Fruit fly (Drosophila melanogaster): Measurements from ENCODE around the gene Psf1.

The Psf1 gene

DNA sequence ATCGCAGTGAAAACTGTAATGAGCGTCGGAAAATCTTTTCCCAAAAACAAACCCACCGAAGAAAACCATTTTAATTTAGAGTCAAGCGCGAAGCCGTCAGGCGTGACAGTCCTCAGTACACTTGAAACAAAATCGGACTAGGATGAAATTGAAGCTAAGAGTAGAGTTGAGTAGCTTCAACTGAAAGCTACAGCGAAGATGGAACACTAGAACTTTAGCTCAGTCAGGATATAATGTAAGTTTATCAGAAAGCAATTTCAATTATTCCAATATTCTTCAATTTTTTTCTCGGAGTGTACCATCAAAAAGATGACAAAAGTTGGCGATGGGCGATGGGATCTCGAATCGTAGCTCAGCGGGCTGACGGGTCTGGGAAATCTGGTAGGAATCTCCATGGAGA, 31.0 kb downstream of the Psf1 start (continued):
- TF ChIP-seq ERR (GFP tag; optimal IDR thresholded peaks at IDR 0.05) (no peak), HLH3B (GFP tag; IDR thresholded peaks at IDR 0.05) (peak; percentile 64; the same call in 1 of the 2 replicates), phol (tag; optimal IDR thresholded peaks at IDR 0.05) (peak; percentile 66), CG7839 (tag; optimal IDR thresholded peaks at IDR 0.05) (peak; percentile 54), Oli (tag; optimal IDR thresholded peaks at IDR 0.05) (peak; percentile 49), psq (GFP tag; optimal IDR thresholded peaks at IDR 0.05) (no peak), CG14441 (GFP tag; IDR thresholded peaks at IDR 0.05) (0 out of 2 replicates have a peak, but pooled peaks have one; percentile 18), Asciz (GFP tag; optimal IDR thresholded peaks at IDR 0.05) (peak; percentile 53), al (GFP tag; IDR thresholded peaks at IDR 0.05) (no peak), CG6689 (GFP tag; IDR thresholded peaks at IDR 0.05) (peak; percentile 59; the same call in 1 of the 2 replicates), Rfx (GFP tag; IDR thresholded peaks at IDR 0.05) (0 out of 2 replicates have a peak, but pooled peaks have one; percentile 12), Abd-B (GFP tag; optimal IDR thresholded peaks at IDR 0.05) (peak; percentile 14), Ets65A (GFP tag) (peak; percentile 75), da (GFP tag; optimal IDR thresholded peaks at IDR 0.05) (no peak), CG6813 (GFP tag; optimal IDR thresholded peaks at IDR 0.05) (peak; percentile 38), stc (GFP tag; IDR thresholded peaks at IDR 0.05) (0 out of 2 replicates have a peak, but pooled peaks have one; percentile 17), CG4820 (GFP tag; optimal IDR thresholded peaks at IDR 0.05) (peak; percentile 63), Sox102F (GFP tag; optimal IDR thresholded peaks at IDR 0.05) (peak; percentile 64), CG12769 (tag; optimal IDR thresholded peaks at IDR 0.05) (peak; percentile 32), H15 (GFP tag; IDR thresholded peaks at IDR 0.05) (0 out of 3 replicates have a peak, but pooled peaks have one; percentile 37), CG10267 (tag; optimal IDR thresholded peaks at IDR 0.05) (peak; percentile 14), E2f1 (GFP tag; IDR thresholded peaks at IDR 0.05) (peak; percentile 40; the same call in 1 of the 2 replicates), CG18476 (GFP tag; optimal IDR thresholded peaks at IDR 0.05) (peak; percentile 18), gem (tag; optimal IDR thresholded peaks at IDR 0.05) (peak; percentile 65), CG11695 (GFP tag; IDR thresholded peaks at IDR 0.05) (peak; percentile 45; the same call in 1 of the 3 replicates), CG2678 (tag; optimal IDR thresholded peaks at IDR 0.05) (peak; percentile 60), CG10209 (GFP tag; optimal IDR thresholded peaks at IDR 0.05) (peak; percentile 27), CG5245 (GFP tag; optimal IDR thresholded peaks at IDR 0.05) (peak; percentile 55), Gsc (GFP tag; IDR thresholded peaks at IDR 0.05) (no peak), hb (GFP tag; IDR thresholded peaks at IDR 0.05; ENCODE audit: partially characterized antibody) (no peak), bab2 (GFP tag; optimal IDR thresholded peaks at IDR 0.05) (peak; percentile 1), CG1603 (tag; optimal IDR thresholded peaks at IDR 0.05) (peak; percentile 73), dpn (GFP tag; optimal IDR thresholded peaks at IDR 0.05) (peak; percentile 16 to 39), CG8944 (GFP tag; optimal IDR thresholded peaks at IDR 0.05) (no peak), CG8388 (GFP tag; optimal IDR thresholded peaks at IDR 0.05) (peak; percentile 56), CG2712 (tag; optimal IDR thresholded peaks at IDR 0.05) (peak; percentile 64), jumu (GFP tag; optimal IDR thresholded peaks at IDR 0.05) (peak; percentile 32), CG2875 (GFP tag; optimal IDR thresholded peaks at IDR 0.05) (peak; percentile 43), gcm (GFP tag; optimal IDR thresholded peaks at IDR 0.05) (peak; percentile 10), bcd (GFP tag; optimal IDR thresholded peaks at IDR 0.05) (peak; percentile 18), vvl (GFP tag; IDR thresholded peaks at IDR 0.05) (peak; percentile 71), CG17186 (GFP tag; optimal IDR thresholded peaks at IDR 0.05) (peak; percentile 1), CG8290 (GFP tag; optimal IDR thresholded peaks at IDR 0.05) (no peak), CG8290 (tag; optimal IDR thresholded peaks at IDR 0.05) (peak in 1 of 2 experiments; percentile 45), D (optimal IDR thresholded peaks at IDR 0.05) (no peak), D (GFP tag; optimal IDR thresholded peaks at IDR 0.05) (peak; percentile 48), Fer3 (tag; optimal IDR thresholded peaks at IDR 0.05) (peak; percentile 42), btn (GFP tag; optimal IDR thresholded peaks at IDR 0.05) (peak; percentile 47), Doc3 (GFP tag; IDR thresholded peaks at IDR 0.05; ENCODE audit: partially characterized antibody) (no peak), nau (GFP tag; optimal IDR thresholded peaks at IDR 0.05) (peak; percentile 14), Xrp1 (GFP tag; IDR thresholded peaks at IDR 0.05) (peak; percentile 70)
